Worm (Caenorhabditis elegans): Measurements from ENCODE around the gene asd-1.

ce11 chrIII:4243461-4243860 lies 46.4 kb downstream of the asd-1 start, which contains the start of gene mrpl-21:
- no peak for TF ChIP-seq aly-2 (tag; optimal IDR thresholded peaks at IDR 0.05)
- TF ChIP-seq fos-1 (tag; optimal IDR thresholded peaks at IDR 0.05), result no peak
- no peak for TF ChIP-seq attf-4 (tag; optimal IDR thresholded peaks at IDR 0.05)
- no peak for TF ChIP-seq gei-8 (GFP tag; optimal IDR thresholded peaks at IDR 0.05)
- no peak for TF ChIP-seq fkh-10 (GFP tag; optimal IDR thresholded peaks at IDR 0.05)
- TF ChIP-seq ama-1 (optimal IDR thresholded peaks at IDR 0.05), result no peak
- no peak for TF ChIP-seq nhr-25 (tag; optimal IDR thresholded peaks at IDR 0.05; ENCODE audit: borderline replicate concordance, insufficient read depth)
- no peak for TF ChIP-seq snpc-4 (tag; optimal IDR thresholded peaks at IDR 0.05)
- no peak for TF ChIP-seq mdl-1 (tag; optimal IDR thresholded peaks at IDR 0.05)
- no peak for TF ChIP-seq lin-38 (GFP tag; IDR thresholded peaks at IDR 0.05)
- no peak for TF ChIP-seq R02D3.7 (tag; optimal IDR thresholded peaks at IDR 0.05)
- no peak for TF ChIP-seq ceh-32 (tag; optimal IDR thresholded peaks at IDR 0.05; ENCODE audit: poor library complexity)
- TF ChIP-seq php-3 (GFP tag; IDR thresholded peaks at IDR 0.05), result no peak
